Fruit fly (Drosophila melanogaster) whole organism, embryonic: ENCODE results near the gene CG5886.
A peak's percentile ranks its signal among the peaks of the same experiment; 100 is the strongest.

ENCODE experiments used
- Aef1 ChIP-seq: fragments of 200-800 bp; sonication (Bioruptor generic); IDR thresholded peaks from 3 replicates; pipeline ENCODE4 v1.3.6; 2022; ENCODE audit warnings: missing biosample characterization, missing genetic modification characterization
- B-H2 ChIP-seq: fragments of 200-800 bp; sonication (Bioruptor generic); optimal IDR thresholded peaks from 2 replicates; lab custom pipeline; 2018; ENCODE audit warnings: missing biosample characterization, mild to moderate bottlenecking, missing genetic modification characterization
- BEAF-32 ChIP-seq: fragments of 200-800 bp; sonication (Bioruptor generic); optimal IDR thresholded peaks from 3 replicates; lab custom pipeline; 2017; ENCODE audit warnings: missing biosample characterization, missing genetic modification characterization, mild to moderate bottlenecking, moderate library complexity, missing genetic modification reagents
- CG11085 ChIP-seq: fragments of 200-800 bp; sonication (Bioruptor generic); IDR thresholded peaks from 2 replicates; pipeline ENCODE4 v1.3.6; 2022; ENCODE audit warnings: missing biosample characterization, missing genetic modification characterization
- CG12071 ChIP-seq: fragments of 200-800 bp; sonication (Bioruptor generic); optimal IDR thresholded peaks from 3 replicates; lab custom pipeline; 2018; ENCODE audit warnings: missing biosample characterization, mild to moderate bottlenecking, missing genetic modification characterization
- CG14014 ChIP-seq: fragments of 200-800 bp; sonication (Bioruptor generic); IDR thresholded peaks from 2 replicates; pipeline ENCODE4 v1.3.6; 2022; ENCODE audit warnings: missing biosample characterization, missing genetic modification characterization
- CG14710 ChIP-seq: fragments of 200-800 bp; sonication (Bioruptor generic); optimal IDR thresholded peaks from 3 replicates; lab custom pipeline; 2019; ENCODE audit warnings: missing biosample characterization, mild to moderate bottlenecking, missing genetic modification characterization, moderate library complexity
- CG15479 ChIP-seq: fragments of 200-800 bp; sonication (Bioruptor generic); optimal IDR thresholded peaks from 3 replicates; lab custom pipeline; 2019; ENCODE audit warnings: missing biosample characterization, mild to moderate bottlenecking, missing genetic modification characterization, moderate library complexity
- CG15696 ChIP-seq: fragments of 200-800 bp; sonication (Bioruptor generic); optimal IDR thresholded peaks from 2 replicates; lab custom pipeline; 2019; ENCODE audit warnings: missing biosample characterization, mild to moderate bottlenecking, missing genetic modification characterization, moderate library complexity
- CG16779 ChIP-seq: fragments of 200-800 bp; sonication (Bioruptor generic); IDR thresholded peaks from 2 replicates; pipeline ENCODE4 v1.3.6; 2022; ENCODE audit warnings: missing biosample characterization, missing genetic modification characterization
- CG16813 ChIP-seq: fragments of 200-800 bp; sonication (Bioruptor generic); IDR thresholded peaks from 3 replicates; pipeline ENCODE4 v1.3.6; 2022; ENCODE audit warnings: missing biosample characterization, missing genetic modification characterization; ENCODE audit not compliant: partially characterized antibody
- CG16863 ChIP-seq: fragments of 200-800 bp; sonication (Bioruptor generic); optimal IDR thresholded peaks from 3 replicates; lab custom pipeline; 2016; ENCODE audit warnings: missing biosample characterization, missing genetic modification characterization
- CG17328 ChIP-seq: fragments of 200-800 bp; sonication (Bioruptor generic); IDR thresholded peaks from 2 replicates; pipeline ENCODE4 v1.3.6; 2022; ENCODE audit warnings: missing biosample characterization, missing genetic modification characterization
- CG17912 ChIP-seq: fragments of 200-800 bp; sonication (Bioruptor generic); optimal IDR thresholded peaks from 2 replicates; lab custom pipeline; 2018; ENCODE audit warnings: missing biosample characterization, mild to moderate bottlenecking, missing genetic modification characterization
- CG2889 ChIP-seq: fragments of 200-800 bp; sonication (Bioruptor generic); IDR thresholded peaks from 3 replicates; pipeline ENCODE4 v1.3.6; 2022; ENCODE audit warnings: missing biosample characterization, missing genetic modification characterization
- CG3847 ChIP-seq: fragments of 200-800 bp; sonication (Bioruptor generic); IDR thresholded peaks from 2 replicates; pipeline ENCODE4 v1.3.6; 2022; ENCODE audit warnings: missing biosample characterization, missing genetic modification characterization
- CG5180 ChIP-seq: fragments of 200-800 bp; sonication (Bioruptor generic); optimal IDR thresholded peaks from 3 replicates; lab custom pipeline; 2017; ENCODE audit warnings: missing biosample characterization, missing genetic modification characterization, mild to moderate bottlenecking, moderate library complexity, missing genetic modification reagents
- CG6813 ChIP-seq: fragments of 200-800 bp; sonication (Bioruptor generic); optimal IDR thresholded peaks from 2 replicates; lab custom pipeline; 2017; ENCODE audit warnings: missing biosample characterization, missing genetic modification characterization, mild to moderate bottlenecking, moderate library complexity, missing genetic modification reagents
- CG6854 ChIP-seq: fragments of 200-800 bp; sonication (Bioruptor generic); optimal IDR thresholded peaks from 3 replicates; lab custom pipeline; 2017; ENCODE audit warnings: missing biosample characterization, mild to moderate bottlenecking, missing genetic modification characterization
- CG8290 ChIP-seq, 3 experiments: fragments of 200-800 bp; sonication (Bioruptor generic); optimal IDR thresholded peaks; 2 replicates each; lab custom pipeline; 2016 to 2019; ENCODE audit warnings: missing biosample characterization in 3 of 3, missing genetic modification characterization in 3 of 3, mild to moderate bottlenecking in 2 of 3, moderate library complexity in 1 of 3
- CkIIα-i1 ChIP-seq: fragments of 200-800 bp; sonication (Bioruptor generic); IDR thresholded peaks from 2 replicates; pipeline ENCODE4 v1.3.6; 2022; ENCODE audit warnings: missing biosample characterization, missing genetic modification characterization
- D19A ChIP-seq: fragments of 200-800 bp; optimal IDR thresholded peaks from 3 replicates; lab custom pipeline; 2019; ENCODE audit warnings: missing biosample characterization, mild to moderate bottlenecking, missing genetic modification characterization, moderate library complexity
- Dbx ChIP-seq: fragments of 200-800 bp; sonication (Bioruptor generic); IDR thresholded peaks from 3 replicates; pipeline ENCODE4 v1.3.6; 2022; ENCODE audit warnings: missing biosample characterization, missing genetic modification characterization
- E2f2 ChIP-seq: fragments of 200-800 bp; sonication (Bioruptor generic); IDR thresholded peaks from 2 replicates; pipeline ENCODE4 v1.3.6; 2022; ENCODE audit warnings: missing biosample characterization, missing genetic modification characterization
- HHEX ChIP-seq: fragments of 200-800 bp; sonication (Bioruptor generic); optimal IDR thresholded peaks from 3 replicates; lab custom pipeline; 2017; ENCODE audit warnings: missing biosample characterization, mild to moderate bottlenecking, missing genetic modification characterization, missing genetic modification reagents
- HLH4C ChIP-seq: fragments of 200-800 bp; sonication (Bioruptor generic); IDR thresholded peaks from 3 replicates; pipeline ENCODE4 v1.3.6; 2022; ENCODE audit warnings: missing biosample characterization, missing genetic modification characterization; ENCODE audit not compliant: partially characterized antibody
- Med ChIP-seq: fragments of 200-800 bp; sonication (Bioruptor generic); peaks from one replicate; lab custom pipeline; 2016; ENCODE audit warnings: missing biosample characterization, missing genetic modification characterization, mild to moderate bottlenecking, inconsistent platforms, moderate library complexity
- Neu2 ChIP-seq: fragments of 200-800 bp; sonication (Bioruptor generic); optimal IDR thresholded peaks from 3 replicates; lab custom pipeline; 2016; ENCODE audit warnings: missing biosample characterization, missing genetic modification characterization, borderline replicate concordance
- Oaz ChIP-seq: fragments of 200-800 bp; sonication (Bioruptor generic); IDR thresholded peaks from 2 replicates; pipeline ENCODE4 v1.3.6; 2022; ENCODE audit warnings: missing biosample characterization, missing genetic modification characterization
- Rfx ChIP-seq: fragments of 200-800 bp; sonication (Bioruptor generic); IDR thresholded peaks from 2 replicates; pipeline ENCODE4 v1.3.6; 2022; ENCODE audit warnings: missing biosample characterization, missing genetic modification characterization
- Sin3A ChIP-seq: fragments of >200 bp; optimal IDR thresholded peaks from 2 replicates; lab custom pipeline; 2018
- abd-A ChIP-seq: fragments of 200-800 bp; sonication (Bioruptor generic); optimal IDR thresholded peaks from 3 replicates; lab custom pipeline; 2019; ENCODE audit warnings: missing biosample characterization, mild to moderate bottlenecking, missing genetic modification characterization, moderate library complexity
- bbx ChIP-seq: fragments of 200-800 bp; sonication (Bioruptor generic); IDR thresholded peaks from 2 replicates; pipeline ENCODE4 v1.3.6; 2022; ENCODE audit warnings: missing biosample characterization, missing genetic modification characterization; ENCODE audit not compliant: partially characterized antibody
- cato ChIP-seq: fragments of 200-800 bp; sonication (Bioruptor generic); optimal IDR thresholded peaks from 2 replicates; lab custom pipeline; 2016; ENCODE audit warnings: missing biosample characterization, missing genetic modification characterization, borderline replicate concordance
- chif ChIP-seq, 2 experiments: fragments of 200-800 bp; sonication (Bioruptor generic); optimal IDR thresholded peaks; 3 replicates each; lab custom pipeline; 2016; ENCODE audit warnings: missing biosample characterization in 2 of 2, missing genetic modification characterization in 2 of 2
- emc ChIP-seq: fragments of 200-800 bp; sonication (Bioruptor generic); optimal IDR thresholded peaks from 2 replicates; lab custom pipeline; 2016; ENCODE audit warnings: missing biosample characterization, missing genetic modification characterization
- ems ChIP-seq: fragments of 200-800 bp; sonication (Bioruptor generic); optimal IDR thresholded peaks from 3 replicates; lab custom pipeline; 2016; ENCODE audit warnings: missing biosample characterization, missing genetic modification characterization
- esg ChIP-seq: fragments of 200-800 bp; sonication (Bioruptor generic); conservative IDR thresholded peaks from 2 replicates; pipeline ENCODE4 v1.3.6; 2022; ENCODE audit warnings: missing biosample characterization, missing genetic modification characterization
- fu2 ChIP-seq: fragments of 200-800 bp; sonication (Bioruptor generic); optimal IDR thresholded peaks from 2 replicates; lab custom pipeline; 2016; ENCODE audit warnings: missing biosample characterization, missing genetic modification characterization
- ind ChIP-seq: fragments of 200-800 bp; sonication (Bioruptor generic); optimal IDR thresholded peaks from 3 replicates; lab custom pipeline; 2016; ENCODE audit warnings: missing biosample characterization, missing genetic modification characterization
- maf-S ChIP-seq: fragments of 200-800 bp; sonication (Bioruptor generic); optimal IDR thresholded peaks from 2 replicates; lab custom pipeline; 2016; ENCODE audit warnings: missing biosample characterization, missing genetic modification characterization
- otp ChIP-seq: fragments of 200-800 bp; sonication (Bioruptor generic); IDR thresholded peaks from 3 replicates; pipeline ENCODE4, ENCODE4 v1.3.6; 2022; ENCODE audit warnings: missing biosample characterization, missing genetic modification characterization
- peb ChIP-seq: fragments of 200-800 bp; sonication (Bioruptor generic); IDR thresholded peaks from 2 replicates; pipeline ENCODE4 v1.3.6; 2022; ENCODE audit warnings: missing biosample characterization, missing genetic modification characterization
- pho ChIP-seq: fragments of 200-800 bp; sonication (Bioruptor generic); optimal IDR thresholded peaks from 2 replicates; lab custom pipeline; 2016; ENCODE audit warnings: missing biosample characterization, missing genetic modification characterization
- pita ChIP-seq: fragments of 200-800 bp; sonication (Bioruptor generic); optimal IDR thresholded peaks from 2 replicates; lab custom pipeline; 2017; ENCODE audit warnings: missing biosample characterization, mild to moderate bottlenecking, missing genetic modification characterization
- prd ChIP-seq, 3 experiments: fragments of >200 bp in 2 of 3; fragments of 200-800 bp in 1 of 3; sonication (Bioruptor generic) in 1 of 3; optimal IDR thresholded peaks in 2 of 3; IDR thresholded peaks in 1 of 3; 2 replicates in 2 of 3; 3 replicates in 1 of 3; pipeline versions ENCODE4 v1.3.6 to Lab custom; 2017 to 2022; ENCODE audit warnings: missing biosample characterization in 1 of 3, missing genetic modification characterization in 1 of 3
- ranshi ChIP-seq: fragments of 200-800 bp; sonication (Bioruptor generic); IDR thresholded peaks from 2 replicates; pipeline ENCODE4 v1.3.6; 2022; ENCODE audit warnings: missing biosample characterization, missing genetic modification characterization
- row ChIP-seq: fragments of 200-800 bp; sonication (Bioruptor generic); IDR thresholded peaks from 3 replicates; pipeline ENCODE4 v1.3.6; 2022; ENCODE audit warnings: missing biosample characterization, missing genetic modification characterization
- sqz ChIP-seq: fragments of 200-800 bp; sonication (Bioruptor generic); optimal IDR thresholded peaks from 3 replicates; lab custom pipeline; 2018; ENCODE audit warnings: missing biosample characterization, mild to moderate bottlenecking, missing genetic modification characterization
- tio ChIP-seq: fragments of 200-800 bp; sonication (Bioruptor generic); optimal IDR thresholded peaks from 2 replicates; lab custom pipeline; 2017; ENCODE audit warnings: missing biosample characterization, missing genetic modification characterization, inconsistent platforms
- tll ChIP-seq, 2 experiments: fragments of 200-800 bp in 1 of 2; fragments of >200 bp in 1 of 2; sonication (Bioruptor generic) in 1 of 2; optimal IDR thresholded peaks; 2 replicates each; lab custom pipeline; 2017 to 2019; ENCODE audit warnings: missing biosample characterization in 2 of 2, missing genetic modification characterization in 2 of 2, mild to moderate bottlenecking in 1 of 2, moderate library complexity in 1 of 2

The CG5886 gene

DNA sequence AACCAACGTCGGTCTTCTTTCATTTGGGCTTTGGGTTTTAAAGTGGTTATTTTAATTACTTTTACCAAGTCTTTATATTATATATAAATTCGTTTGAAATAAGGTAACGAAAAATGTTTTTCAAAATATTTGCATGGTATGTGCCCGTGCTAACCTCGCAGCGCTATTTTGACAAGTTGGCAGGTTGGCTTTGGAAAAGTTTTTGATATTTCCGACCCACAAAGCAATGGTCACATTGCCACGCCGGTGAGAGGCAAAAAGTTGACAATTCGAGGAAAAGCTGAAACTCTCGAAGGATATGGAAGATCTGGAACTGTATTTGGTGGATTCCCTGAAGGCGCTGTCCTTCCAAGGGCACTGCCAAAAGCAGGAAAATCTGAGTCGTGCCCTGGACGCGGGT is 41.8 kb downstream of the CG5886 start, which contains the start of gene CG5913 (continued):
- TF ChIP-seq pho (GFP tag; lab: Kevin White, UChicago) (no peak), otp (GFP tag; lab: Robert Waterston, UW) (no peak), E2f2 (GFP tag; lab: Robert Waterston, UW) (peak; percentile 70), B-H2 (GFP tag; lab: Kevin White, UChicago) (no peak), fu2 (GFP tag; lab: Kevin White, UChicago) (no peak), sqz (GFP tag; lab: Kevin White, UChicago) (no peak), BEAF-32 (GFP tag; lab: Kevin White, UChicago) (peak; percentile 24), CG16779 (GFP tag; lab: Robert Waterston, UW) (no peak), peb (GFP tag; lab: Robert Waterston, UW) (no peak), Oaz (GFP tag; lab: Robert Waterston, UW) (no peak), D19A (no peak), ranshi (GFP tag; lab: Robert Waterston, UW) (no peak), HLH4C (GFP tag; lab: Robert Waterston, UW) (no peak), CG6813 (GFP tag; lab: Kevin White, UChicago) (no peak), Dbx (GFP tag; lab: Robert Waterston, UW) (no peak), CG15696 (no peak), Rfx (GFP tag; lab: Robert Waterston, UW) (0 out of 2 replicates have a peak, but pooled peaks have one; percentile 15), abd-A (no peak), Aef1 (no peak), tio (GFP tag; lab: Kevin White, UChicago) (no peak), prd (optimal IDR thresholded peaks at IDR 0.05; lab: Kevin White, UChicago) (no peak), prd (GFP tag; IDR thresholded peaks at IDR 0.05; lab: Robert Waterston, UW) (no peak), CG5180 (GFP tag; lab: Kevin White, UChicago) (no peak), HHEX (GFP tag; lab: Kevin White, UChicago) (no peak), CG16863 (GFP tag; lab: Kevin White, UChicago) (no peak), tll (GFP tag; optimal IDR thresholded peaks at IDR 0.05; lab: Kevin White, UChicago) (no peak), maf-S (GFP tag; lab: Kevin White, UChicago) (no peak), pita (GFP tag; lab: Kevin White, UChicago) (peak; percentile 58), row (GFP tag; lab: Robert Waterston, UW) (no peak; the same call in 2 of the 3 replicates), esg (GFP tag; lab: Robert Waterston, UW) (no peak), CG3847 (GFP tag; lab: Robert Waterston, UW) (peak; percentile 53), CG17328 (GFP tag; lab: Robert Waterston, UW) (no peak), bbx (peak; percentile 49; the same call in 1 of the 2 replicates), CG11085 (no peak), CG14710 (tag; lab: Kevin White, UChicago) (peak; percentile 49), CG17912 (GFP tag; lab: Kevin White, UChicago) (no peak), Med (GFP tag; lab: Kevin White, UChicago) (peak; percentile 77), CG15479 (GFP tag; lab: Kevin White, UChicago) (no peak), CG6854 (GFP tag; lab: Kevin White, UChicago) (no peak), cato (GFP tag; lab: Kevin White, UChicago) (no peak), chif (GFP tag; optimal IDR thresholded peaks at IDR 0.05; lab: Kevin White, UChicago) (no peak), CG14014 (GFP tag; lab: Robert Waterston, UW) (no peak), ems (no peak), CG2889 (GFP tag; lab: Robert Waterston, UW) (no peak), CkIIα-i1 (GFP tag; lab: Robert Waterston, UW) (no peak), Neu2 (no peak), CG8290 (GFP tag; optimal IDR thresholded peaks at IDR 0.05; lab: Kevin White, UChicago) (no peak), CG8290 (tag; optimal IDR thresholded peaks at IDR 0.05; lab: Kevin White, UChicago) (no peak), Sin3A (lab: Kevin White, UChicago) (no peak), ind (GFP tag; lab: Kevin White, UChicago) (no peak), CG16813 (GFP tag; lab: Robert Waterston, UW) (no peak), CG12071 (GFP tag; lab: Kevin White, UChicago) (no peak), emc (GFP tag; lab: Kevin White, UChicago) (no peak)
